Worm (Caenorhabditis elegans) whole organism, L4 larva: ENCODE measurements around the gene F47B8.1.

Experiments
- D1046.2 ChIP-seq: fragments of 200-800 bp; sonication (Bioruptor generic); IDR thresholded peaks from 2 replicates; pipeline ENCODE4 v1.3.6; 2022; ENCODE audit warnings: missing genetic modification characterization, missing compliant biosample characterization
- R02D3.7 ChIP-seq: fragments of 150-350 bp; sonication (generic microtip); optimal IDR thresholded peaks from 3 replicates; lab custom pipeline; 2014; ENCODE audit warnings: missing biosample characterization, missing genetic modification characterization
- T20F7.1 ChIP-seq: fragments of 200-800 bp; sonication (Bioruptor generic); optimal IDR thresholded peaks from 2 replicates; lab custom pipeline; 2018; ENCODE audit warnings: mild to moderate bottlenecking, missing genetic modification characterization, missing compliant biosample characterization
- T26A8.4 ChIP-seq: fragments of 200-800 bp; sonication (Bioruptor generic); IDR thresholded peaks from 2 replicates; pipeline ENCODE4 v1.3.6; 2022; ENCODE audit warnings: missing genetic modification characterization, missing compliant biosample characterization
- Y5F2A.4 ChIP-seq: fragments of 200-800 bp; sonication (Bioruptor generic); optimal IDR thresholded peaks from 2 replicates; lab custom pipeline; 2018; ENCODE audit warnings: mild to moderate bottlenecking, missing genetic modification characterization, missing compliant biosample characterization
- Y75B8A.6 ChIP-seq: fragments of 200-800 bp; sonication (Bioruptor generic); IDR thresholded peaks from 2 replicates; pipeline ENCODE4 v1.3.6; 2022; ENCODE audit warnings: missing genetic modification reagents, missing genetic modification characterization, missing compliant biosample characterization
- ZK546.5 ChIP-seq, 2 experiments: sonication (generic microtip); optimal IDR thresholded peaks; 2 replicates each; lab custom pipeline; 2017; ENCODE audit warnings: missing biosample characterization in 2 of 2, missing genetic modification characterization in 2 of 2
- aha-1 ChIP-seq: fragments of 150-350 bp; peaks from one replicate; lab custom pipeline; 2014; ENCODE audit warnings: missing biosample characterization, missing genetic modification characterization
- ceh-20 ChIP-seq: fragments of 200-800 bp; sonication (Bioruptor generic); IDR thresholded peaks from 2 replicates; pipeline ENCODE4 v1.3.6; 2022; ENCODE audit warnings: missing genetic modification reagents, missing genetic modification characterization, missing compliant biosample characterization
- ceh-28 ChIP-seq: fragments of 150-350 bp; optimal IDR thresholded peaks from 2 replicates; lab custom pipeline; 2014; ENCODE audit warnings: missing biosample characterization, missing genetic modification reagents, missing genetic modification characterization
- ceh-62 ChIP-seq: sonication (generic microtip); optimal IDR thresholded peaks from 2 replicates; lab custom pipeline; 2017; ENCODE audit warnings: missing biosample characterization, missing genetic modification characterization
- ces-1 ChIP-seq: fragments of 150-350 bp; sonication (generic microtip); optimal IDR thresholded peaks from 4 replicates; lab custom pipeline; 2014; ENCODE audit warnings: missing biosample characterization, missing genetic modification reagents, missing genetic modification characterization
- ctbp-1 ChIP-seq: fragments of 200-800 bp; sonication (Bioruptor generic); IDR thresholded peaks from 2 replicates; pipeline ENCODE4 v1.3.6; 2022; ENCODE audit warnings: missing genetic modification reagents, missing genetic modification characterization, missing compliant biosample characterization
- daf-12 ChIP-seq: fragments of 150-350 bp; optimal IDR thresholded peaks from 2 replicates; lab custom pipeline; 2014; ENCODE audit warnings: missing biosample characterization, missing genetic modification reagents, missing genetic modification characterization
- dmd-6 ChIP-seq: fragments of 200-800 bp; sonication (Bioruptor generic); IDR thresholded peaks from 2 replicates; pipeline ENCODE4 v1.3.6; 2022; ENCODE audit warnings: missing genetic modification reagents, missing genetic modification characterization, missing compliant biosample characterization
- dmd-9 ChIP-seq: fragments of 200-800 bp; sonication (Bioruptor generic); IDR thresholded peaks from 2 replicates; pipeline ENCODE4 v1.3.6; 2022; ENCODE audit warnings: missing genetic modification reagents, missing genetic modification characterization, missing compliant biosample characterization
- egl-43 ChIP-seq: fragments of 200-800 bp; sonication (Bioruptor generic); IDR thresholded peaks from 2 replicates; pipeline ENCODE4 v1.3.6; 2022; ENCODE audit warnings: missing genetic modification reagents, missing genetic modification characterization, missing compliant biosample characterization
- hlh-30 ChIP-seq: sonication (generic microtip); optimal IDR thresholded peaks from 2 replicates; lab custom pipeline; 2017; ENCODE audit warnings: antibody characterized with exemption, mild to moderate bottlenecking, missing genetic modification characterization, missing compliant biosample characterization; ENCODE audit not compliant: insufficient read depth
- madf-9 ChIP-seq: fragments of 200-800 bp; sonication (Bioruptor generic); conservative IDR thresholded peaks from 2 replicates; pipeline ENCODE4 v1.3.6; 2022; ENCODE audit warnings: missing genetic modification reagents, missing genetic modification characterization, missing compliant biosample characterization
- mdt-29 ChIP-seq: fragments of 200-800 bp; sonication (Bioruptor generic); IDR thresholded peaks from 2 replicates; pipeline ENCODE4 v1.3.6; 2022; ENCODE audit warnings: missing genetic modification reagents, missing genetic modification characterization, missing compliant biosample characterization
- mes-2 ChIP-seq: sonication (generic microtip); optimal IDR thresholded peaks from 2 replicates; lab custom pipeline; 2016; ENCODE audit warnings: missing genotype, mild to moderate bottlenecking, missing genetic modification characterization, missing compliant biosample characterization; ENCODE audit not compliant: poor library complexity, severe bottlenecking
- mxl-2 ChIP-seq: fragments of 200-800 bp; sonication (Bioruptor generic); conservative IDR thresholded peaks from 2 replicates; pipeline ENCODE4 v1.3.6; 2022; ENCODE audit warnings: missing genetic modification reagents, missing genetic modification characterization, missing compliant biosample characterization
- mxl-3 ChIP-seq: fragments of 200-800 bp; sonication (Bioruptor generic); optimal IDR thresholded peaks from 2 replicates; lab custom pipeline; 2018; ENCODE audit warnings: mild to moderate bottlenecking, missing genetic modification characterization, missing compliant biosample characterization
- nhr-11 ChIP-seq: fragments of 150-350 bp; optimal IDR thresholded peaks from 2 replicates; lab custom pipeline; 2014; ENCODE audit warnings: missing biosample characterization, missing genetic modification characterization
- nhr-111 ChIP-seq: fragments of 200-800 bp; sonication (Bioruptor generic); optimal IDR thresholded peaks from 2 replicates; lab custom pipeline; 2018; ENCODE audit warnings: mild to moderate bottlenecking, missing genetic modification characterization, missing compliant biosample characterization
- nhr-237 ChIP-seq: sonication (generic microtip); optimal IDR thresholded peaks from 2 replicates; lab custom pipeline; 2017; ENCODE audit warnings: missing biosample characterization, missing genetic modification characterization
- nhr-28 ChIP-seq: fragments of 150-350 bp; optimal IDR thresholded peaks from 2 replicates; lab custom pipeline; 2014; ENCODE audit warnings: missing biosample characterization, missing genetic modification characterization
- nhr-41 ChIP-seq: fragments of 200-800 bp; sonication (Bioruptor generic); IDR thresholded peaks from 2 replicates; pipeline ENCODE4 v1.3.6; 2022; ENCODE audit warnings: missing genetic modification reagents, missing genetic modification characterization, missing compliant biosample characterization
- nhr-48 ChIP-seq: sonication (generic microtip); optimal IDR thresholded peaks from 2 replicates; lab custom pipeline; 2016; ENCODE audit warnings: mild to moderate bottlenecking, missing genetic modification characterization, missing compliant biosample characterization
- nhr-6 ChIP-seq: fragments of 150-350 bp; optimal IDR thresholded peaks from 2 replicates; lab custom pipeline; 2014; ENCODE audit warnings: missing biosample characterization, missing genetic modification characterization
- nhr-76 ChIP-seq: fragments of 150-350 bp; optimal IDR thresholded peaks from 2 replicates; lab custom pipeline; 2014; ENCODE audit warnings: missing biosample characterization, missing genetic modification characterization
- pqm-1 ChIP-seq: sonication (generic microtip); optimal IDR thresholded peaks from 2 replicates; lab custom pipeline; 2017; ENCODE audit warnings: missing biosample characterization, missing genetic modification characterization
- saeg-2 ChIP-seq: fragments of 200-800 bp; sonication (Bioruptor generic); IDR thresholded peaks from 2 replicates; pipeline ENCODE4 v1.3.6; 2022; ENCODE audit warnings: missing genetic modification reagents, missing genetic modification characterization, missing compliant biosample characterization
- sdz-12 ChIP-seq: fragments of 200-800 bp; sonication (Bioruptor generic); optimal IDR thresholded peaks from 2 replicates; lab custom pipeline; 2018; ENCODE audit warnings: mild to moderate bottlenecking, missing genetic modification characterization, missing compliant biosample characterization
- set-16 ChIP-seq: fragments of 200-800 bp; sonication (Bioruptor generic); IDR thresholded peaks from 2 replicates; pipeline ENCODE4 v1.3.6; 2022; ENCODE audit warnings: missing genetic modification reagents, missing genetic modification characterization, missing compliant biosample characterization
- tag-97 ChIP-seq: fragments of 200-800 bp; sonication (Bioruptor generic); IDR thresholded peaks from 2 replicates; pipeline ENCODE4 v1.3.6; 2022; ENCODE audit warnings: missing genetic modification characterization, missing compliant biosample characterization
- tra-1 ChIP-seq: fragments of 200-800 bp; sonication (Bioruptor generic); IDR thresholded peaks from 2 replicates; pipeline ENCODE4 v1.3.6; 2022; ENCODE audit warnings: missing genetic modification reagents, missing genetic modification characterization, missing compliant biosample characterization
- unc-130 ChIP-seq: sonication (generic microtip); optimal IDR thresholded peaks from 2 replicates; lab custom pipeline; 2016; ENCODE audit warnings: missing genetic modification reagents, missing genetic modification characterization, missing compliant biosample characterization
- zfp-3 ChIP-seq: fragments of 200-800 bp; sonication (Bioruptor generic); conservative IDR thresholded peaks from 2 replicates; pipeline ENCODE4 v1.3.6; 2022; ENCODE audit warnings: missing genetic modification reagents, missing genetic modification characterization, missing compliant biosample characterization
- ztf-7 ChIP-seq: fragments of 150-350 bp; optimal IDR thresholded peaks from 2 replicates; lab custom pipeline; 2014; ENCODE audit warnings: missing biosample characterization, missing genetic modification characterization

F47B8.1 gene

ce11 chrV:14320246-14320645 lies 6.1 kb upstream of the F47B8.1 start, which contains the start of gene F47B8.14:
Gene F47B8.14, plus strand, starts transcription at chrV:14320546.
- no peak for TF ChIP-seq ztf-7 (tag; lab: Kevin White, UChicago)
- TF ChIP-seq saeg-2, result no peak

- TF ChIP-seq set-16 (GFP tag; lab: Robert Waterston, UW) (peak; percentile 96), D1046.2 (GFP tag; lab: Robert Waterston, UW) (0 out of 2 replicates have a peak, but pooled peaks have one; percentile 4), aha-1 (tag; lab: Kevin White, UChicago) (peak; percentile 21), T26A8.4 (GFP tag; lab: Robert Waterston, UW) (no peak), nhr-111 (GFP tag; lab: Kevin White, UChicago) (no peak), R02D3.7 (no peak)
Measured at ce11 chrV:14319101-14319781, 5.1 kb upstream of the F47B8.1 start, which contains the start of gene F47B8.13. Gene F47B8.13, minus strand, starts transcription at chrV:14319731.

ce11 chrV:14317621-14318020 lies 3.5 kb upstream of the F47B8.1 start:
- no peak for TF ChIP-seq ZK546.5 (tag; optimal IDR thresholded peaks at IDR 0.05; lab: Kevin White, UChicago)
- TF ChIP-seq nhr-11 (tag; lab: Kevin White, UChicago), result peak; percentile 29
- TF ChIP-seq egl-43 (GFP tag; lab: Robert Waterston, UW), result no peak
- TF ChIP-seq Y75B8A.6 (GFP tag; lab: Robert Waterston, UW), result no peak
- no peak for TF ChIP-seq nhr-237 (tag; lab: Kevin White, UChicago)
- no peak for TF ChIP-seq dmd-6 (GFP tag; lab: Robert Waterston, UW)
- no peak for TF ChIP-seq mes-2
- no peak for TF ChIP-seq ceh-28 (tag; lab: Kevin White, UChicago)
- TF ChIP-seq tag-97 (GFP tag; lab: Robert Waterston, UW), result no peak

ce11 chrV:14317204-14317603 lies 3.1 kb upstream of the F47B8.1 start:
- peak; percentile 47 for TF ChIP-seq hlh-30
- TF ChIP-seq nhr-28 (tag; lab: Kevin White, UChicago), result peak; percentile 20
- TF ChIP-seq mxl-2 (GFP tag; lab: Robert Waterston, UW), result no peak
- TF ChIP-seq aha-1 (tag; lab: Kevin White, UChicago), result no peak

ce11 chrV:14316525-14316924 lies 2.4 kb upstream of the F47B8.1 start, which contains the start of gene F47B8.2:
Gene F47B8.2, minus strand, starts transcription at chrV:14316625.
- no peak for TF ChIP-seq egl-43 (GFP tag; lab: Robert Waterston, UW)
- TF ChIP-seq mdt-29 (GFP tag; lab: Robert Waterston, UW), result no peak
- TF ChIP-seq set-16 (GFP tag; lab: Robert Waterston, UW), result no peak
- no peak for TF ChIP-seq nhr-48 (tag; lab: Kevin White, UChicago)

- TF ChIP-seq nhr-28 (tag; lab: Kevin White, UChicago) (no peak), nhr-76 (no peak), ceh-62 (tag; lab: Kevin White, UChicago) (no peak), pqm-1 (tag; lab: Kevin White, UChicago) (no peak)
Measured at ce11 chrV:14312695-14313094, 1.4 kb downstream of the F47B8.1 start, which contains the start of gene F14D7.8. Gene F14D7.8, minus strand, starts transcription at chrV:14312795.

- no peak for TF ChIP-seq ceh-20 (GFP tag; lab: Robert Waterston, UW)
- no peak for TF ChIP-seq ztf-7 (tag; lab: Kevin White, UChicago)
- no peak for TF ChIP-seq dmd-9 (GFP tag; lab: Robert Waterston, UW)
- no peak for TF ChIP-seq T20F7.1 (GFP tag; lab: Kevin White, UChicago)
- no peak for TF ChIP-seq sdz-12
- TF ChIP-seq ctbp-1 (GFP tag; lab: Robert Waterston, UW), result no peak
- TF ChIP-seq zfp-3 (GFP tag; lab: Robert Waterston, UW), result no peak
- TF ChIP-seq unc-130 (GFP tag; lab: Kevin White, UChicago), result no peak
- no peak for TF ChIP-seq ces-1 (GFP tag; lab: Kevin White, UChicago)
- no peak for TF ChIP-seq tra-1 (GFP tag; lab: Robert Waterston, UW)
- TF ChIP-seq mxl-3 (GFP tag; lab: Kevin White, UChicago), result no peak
- TF ChIP-seq nhr-41 (GFP tag; lab: Robert Waterston, UW), result no peak
- no peak for TF ChIP-seq Y5F2A.4
- TF ChIP-seq madf-9 (GFP tag; lab: Robert Waterston, UW), result no peak
- no peak for TF ChIP-seq nhr-6 (tag; lab: Kevin White, UChicago)
- TF ChIP-seq daf-12 (tag; lab: Kevin White, UChicago), result no peak
Measured at ce11 chrV:14311115-14311514, 3.0 kb downstream of the F47B8.1 start, which contains the start of gene ddn-3. Gene ddn-3, minus strand, starts transcription at chrV:14311215.
